Fruit fly (Drosophila melanogaster) whole organism, pupa: ENCODE results near the gene lawc.
A peak's percentile ranks its signal among the peaks of the same experiment; 100 is the strongest.

Experiments used
- CG10348 ChIP-seq: fragments of 200-800 bp; sonication (Bioruptor generic); IDR thresholded peaks from 2 replicates; pipeline ENCODE4 v1.3.6; 2022; ENCODE audit warnings: missing biosample characterization, missing genetic modification characterization
- CG12605 ChIP-seq: fragments of 200-800 bp; sonication (Bioruptor generic); IDR thresholded peaks from 2 replicates; pipeline ENCODE4 v1.3.6; 2022; ENCODE audit warnings: missing biosample characterization, missing genetic modification characterization
- CG13204 ChIP-seq: fragments of 200-800 bp; sonication (Bioruptor generic); optimal IDR thresholded peaks from 2 replicates; lab custom pipeline; 2018; ENCODE audit warnings: missing biosample characterization, mild to moderate bottlenecking, missing genetic modification characterization, moderate library complexity
- CG17806 ChIP-seq: fragments of 200-800 bp; sonication (Bioruptor generic); optimal IDR thresholded peaks from 2 replicates; lab custom pipeline; 2018; ENCODE audit warnings: missing biosample characterization, mild to moderate bottlenecking, missing genetic modification characterization, moderate library complexity
- CG8159 ChIP-seq: fragments of 200-800 bp; sonication (Bioruptor generic); optimal IDR thresholded peaks from 3 replicates; lab custom pipeline; 2018; ENCODE audit warnings: missing biosample characterization, mild to moderate bottlenecking, missing genetic modification characterization, moderate library complexity
- CG8301 ChIP-seq: fragments of 200-800 bp; sonication (Bioruptor generic); optimal IDR thresholded peaks from 2 replicates; lab custom pipeline; 2018; ENCODE audit warnings: missing biosample characterization, mild to moderate bottlenecking, missing genetic modification characterization
- D1 ChIP-seq: fragments of 200-800 bp; sonication (Bioruptor generic); optimal IDR thresholded peaks from 2 replicates; lab custom pipeline; 2018; ENCODE audit warnings: missing biosample characterization, mild to moderate bottlenecking, missing genetic modification characterization, moderate library complexity
- EcR ChIP-seq: fragments of 200-800 bp; sonication (Bioruptor generic); optimal IDR thresholded peaks from 3 replicates; lab custom pipeline; 2019; ENCODE audit warnings: missing biosample characterization, missing genetic modification characterization, mild to moderate bottlenecking, moderate library complexity, missing genetic modification reagents
- Pif1B ChIP-seq: fragments of 200-800 bp; sonication (Bioruptor generic); optimal IDR thresholded peaks from 3 replicates; lab custom pipeline; 2016; ENCODE audit warnings: missing biosample characterization, missing genetic modification characterization
- Snoo ChIP-seq: fragments of 200-800 bp; sonication (Bioruptor generic); optimal IDR thresholded peaks from 3 replicates; lab custom pipeline; 2017; ENCODE audit warnings: missing biosample characterization, mild to moderate bottlenecking, missing genetic modification characterization, inconsistent platforms
- fd96Ca ChIP-seq: fragments of 200-800 bp; sonication (Bioruptor generic); IDR thresholded peaks from 3 replicates; pipeline ENCODE4 v1.3.6; 2022; ENCODE audit warnings: missing biosample characterization, missing genetic modification characterization
- rn ChIP-seq: fragments of 200-800 bp; sonication (Bioruptor generic); IDR thresholded peaks from 2 replicates; pipeline ENCODE4 v1.3.6; 2022; ENCODE audit warnings: missing biosample characterization, missing genetic modification characterization

DNA sequence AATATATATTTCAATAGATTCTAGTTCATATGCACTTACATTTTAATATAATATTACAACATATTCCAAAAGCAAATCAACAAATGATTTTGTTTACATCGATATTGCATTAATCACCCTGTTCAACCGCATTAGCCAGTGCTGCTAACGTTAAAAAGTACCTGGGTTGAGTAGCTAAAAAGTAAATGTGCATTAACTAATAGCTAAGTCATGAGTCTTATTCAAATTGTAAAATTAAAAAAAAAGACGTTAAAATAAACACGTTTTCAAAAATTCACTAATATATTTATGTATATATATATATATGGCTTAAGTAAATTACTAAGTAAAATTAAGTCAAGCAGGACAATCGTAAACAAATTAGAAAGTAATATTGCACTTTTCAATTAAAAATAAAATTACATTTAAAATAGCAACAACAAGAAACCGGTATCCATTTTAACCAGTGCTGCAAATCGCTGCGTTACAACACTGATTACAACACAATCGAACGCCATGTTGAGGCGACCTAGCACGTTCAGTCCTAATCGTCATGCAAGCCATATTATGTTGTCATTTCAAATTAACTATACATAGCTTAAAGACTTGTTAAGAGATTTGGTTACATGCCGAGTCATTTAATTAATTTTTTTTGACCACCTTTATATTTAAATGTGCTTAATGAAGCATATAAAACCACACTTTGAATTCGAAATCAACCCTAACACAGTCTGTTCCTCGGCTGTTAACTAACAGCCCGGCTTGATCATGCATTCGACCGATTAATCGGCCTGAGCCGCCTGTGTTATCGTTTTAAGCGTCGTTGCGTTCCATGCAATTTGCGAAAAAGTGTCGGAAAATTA is 13.1 kb downstream of the lawc start, which contains the start of gene CG10555:
- no peak for TF ChIP-seq EcR (GFP tag; lab: Kevin White, UChicago)
- peak; percentile 53 for TF ChIP-seq CG17806 (tag; lab: Kevin White, UChicago)
- TF ChIP-seq Snoo, result peak; percentile 34
- TF ChIP-seq CG12605 (GFP tag; lab: Robert Waterston, UW), result no peak
- no peak for TF ChIP-seq CG13204 (GFP tag; lab: Kevin White, UChicago)
- TF ChIP-seq CG8159 (tag; lab: Kevin White, UChicago), result peak; percentile 69
- TF ChIP-seq CG10348 (GFP tag; lab: Robert Waterston, UW), result 0 out of 2 replicates have a peak, but pooled peaks have one; percentile 42
- TF ChIP-seq CG8301 (tag; lab: Kevin White, UChicago), result peak; percentile 62
- peak; percentile 37; the same call in 1 of the 2 replicates for TF ChIP-seq rn
- TF ChIP-seq D1 (tag; lab: Kevin White, UChicago), result no peak
- peak; percentile 96 for TF ChIP-seq fd96Ca (GFP tag; lab: Robert Waterston, UW)
- peak; percentile 14 for TF ChIP-seq Pif1B (GFP tag; lab: Kevin White, UChicago)
